Fruit fly (Drosophila melanogaster) whole organism, embryonic: Measurements from ENCODE around the gene ND-PDSW.
A peak's percentile ranks its signal among the peaks of the same experiment; 100 is the strongest.

Source experiments
- CG10147 ChIP-seq: fragments of 200-800 bp; sonication (Bioruptor generic); optimal IDR thresholded peaks from 2 replicates; lab custom pipeline; 2019; ENCODE audit warnings: missing biosample characterization, mild to moderate bottlenecking, missing genetic modification characterization, moderate library complexity
- CG10462 ChIP-seq: fragments of 200-800 bp; sonication (Bioruptor generic); optimal IDR thresholded peaks from 2 replicates; lab custom pipeline; 2016; ENCODE audit warnings: missing biosample characterization, missing genetic modification characterization
- CG10565 ChIP-seq: fragments of 200-800 bp; sonication (Bioruptor generic); optimal IDR thresholded peaks from 3 replicates; lab custom pipeline; 2016; ENCODE audit warnings: missing biosample characterization, mild to moderate bottlenecking, missing genetic modification characterization
- CG10654 ChIP-seq: fragments of 200-800 bp; sonication (Bioruptor generic); optimal IDR thresholded peaks from 2 replicates; lab custom pipeline; 2016; ENCODE audit warnings: missing biosample characterization, missing genetic modification characterization
- CG12071 ChIP-seq: fragments of 200-800 bp; sonication (Bioruptor generic); optimal IDR thresholded peaks from 3 replicates; lab custom pipeline; 2018; ENCODE audit warnings: missing biosample characterization, mild to moderate bottlenecking, missing genetic modification characterization
- CG14667 ChIP-seq: fragments of 200-800 bp; sonication (Bioruptor generic); IDR thresholded peaks from 2 replicates; pipeline ENCODE4 v1.3.6; 2022; ENCODE audit warnings: missing biosample characterization, missing genetic modification characterization
- CG14710 ChIP-seq: fragments of 200-800 bp; sonication (Bioruptor generic); optimal IDR thresholded peaks from 3 replicates; lab custom pipeline; 2019; ENCODE audit warnings: missing biosample characterization, mild to moderate bottlenecking, missing genetic modification characterization, moderate library complexity
- CG14965 ChIP-seq: fragments of 200-800 bp; sonication (Bioruptor generic); optimal IDR thresholded peaks from 2 replicates; lab custom pipeline; 2016; ENCODE audit warnings: missing biosample characterization, missing genetic modification characterization, borderline replicate concordance
- CG1529 ChIP-seq: fragments of 200-800 bp; sonication (Bioruptor generic); optimal IDR thresholded peaks from 3 replicates; lab custom pipeline; 2018; ENCODE audit warnings: missing biosample characterization, missing genetic modification characterization
- CG15479 ChIP-seq: fragments of 200-800 bp; sonication (Bioruptor generic); optimal IDR thresholded peaks from 3 replicates; lab custom pipeline; 2019; ENCODE audit warnings: missing biosample characterization, mild to moderate bottlenecking, missing genetic modification characterization, moderate library complexity
- CG1602 ChIP-seq: fragments of 200-800 bp; sonication (Bioruptor generic); optimal IDR thresholded peaks from 3 replicates; lab custom pipeline; 2016; ENCODE audit warnings: missing biosample characterization, missing genetic modification characterization
- CG17361 ChIP-seq: fragments of 200-800 bp; sonication (Bioruptor generic); IDR thresholded peaks from 3 replicates; pipeline ENCODE4 v1.3.6; 2022; ENCODE audit warnings: missing biosample characterization, missing genetic modification characterization
- CG17912 ChIP-seq: fragments of 200-800 bp; sonication (Bioruptor generic); optimal IDR thresholded peaks from 2 replicates; lab custom pipeline; 2018; ENCODE audit warnings: missing biosample characterization, mild to moderate bottlenecking, missing genetic modification characterization
- CG2120 ChIP-seq: fragments of 200-800 bp; sonication (Bioruptor generic); optimal IDR thresholded peaks from 3 replicates; lab custom pipeline; 2016; ENCODE audit warnings: missing biosample characterization, missing genetic modification characterization
- CG32532 ChIP-seq: fragments of 200-800 bp; sonication (Bioruptor generic); IDR thresholded peaks from 2 replicates; pipeline ENCODE4 v1.3.6; 2022; ENCODE audit warnings: missing biosample characterization, missing genetic modification characterization
- CoRest ChIP-seq: fragments of 200-800 bp; sonication (Bioruptor generic); optimal IDR thresholded peaks from 3 replicates; lab custom pipeline; 2018; ENCODE audit warnings: missing biosample characterization, mild to moderate bottlenecking, missing genetic modification characterization, moderate library complexity
- Dref ChIP-seq: fragments of 200-800 bp; sonication (Bioruptor generic); IDR thresholded peaks from 2 replicates; pipeline ENCODE4 v1.3.6; 2022; ENCODE audit warnings: missing biosample characterization, missing genetic modification characterization
- H15 ChIP-seq: fragments of 200-800 bp; sonication (Bioruptor generic); IDR thresholded peaks from 3 replicates; pipeline ENCODE4 v1.3.6; 2022; ENCODE audit warnings: missing biosample characterization, missing genetic modification characterization
- Hey ChIP-seq: fragments of 200-800 bp; sonication (Bioruptor generic); optimal IDR thresholded peaks from 3 replicates; lab custom pipeline; 2018; ENCODE audit warnings: missing biosample characterization, mild to moderate bottlenecking, missing genetic modification characterization
- HmgZ ChIP-seq: fragments of 200-800 bp; sonication (Bioruptor generic); optimal IDR thresholded peaks from 2 replicates; lab custom pipeline; 2018; ENCODE audit warnings: missing biosample characterization, mild to moderate bottlenecking, missing genetic modification characterization
- Lhr ChIP-seq: fragments of 200-800 bp; sonication (Bioruptor generic); optimal IDR thresholded peaks from 3 replicates; lab custom pipeline; 2017; ENCODE audit warnings: mild to moderate bottlenecking, missing biosample characterization, missing genetic modification reagents, missing genetic modification characterization
- MESR4 ChIP-seq: fragments of 200-800 bp; sonication (Bioruptor generic); optimal IDR thresholded peaks from 2 replicates; lab custom pipeline; 2018; ENCODE audit warnings: missing biosample characterization, mild to moderate bottlenecking, missing genetic modification characterization, moderate library complexity
- NFAT ChIP-seq: fragments of 200-800 bp; sonication (Bioruptor generic); IDR thresholded peaks from 2 replicates; pipeline ENCODE4 v1.3.6; 2022; ENCODE audit warnings: missing biosample characterization, missing genetic modification characterization
- Nf-YC ChIP-seq: fragments of 200-800 bp; optimal IDR thresholded peaks from 3 replicates; lab custom pipeline; 2019; ENCODE audit warnings: missing biosample characterization, mild to moderate bottlenecking, missing genetic modification characterization, moderate library complexity
- Opbp ChIP-seq: fragments of 200-800 bp; sonication (Bioruptor generic); IDR thresholded peaks from 3 replicates; pipeline ENCODE4 v1.3.6; 2022; ENCODE audit warnings: missing biosample characterization, missing genetic modification characterization; ENCODE audit not compliant: partially characterized antibody
- Optix ChIP-seq: fragments of 200-800 bp; sonication (Bioruptor generic); IDR thresholded peaks from 3 replicates; pipeline ENCODE4 v1.3.6; 2022; ENCODE audit warnings: missing biosample characterization, missing genetic modification characterization
- Six4 ChIP-seq: fragments of 200-800 bp; sonication (Bioruptor generic); optimal IDR thresholded peaks from 2 replicates; lab custom pipeline; 2016; ENCODE audit warnings: missing biosample characterization, missing genetic modification characterization
- Xbp1 ChIP-seq: fragments of 200-800 bp; sonication (Bioruptor generic); optimal IDR thresholded peaks from 3 replicates; lab custom pipeline; 2016; ENCODE audit warnings: missing biosample characterization, mild to moderate bottlenecking, missing genetic modification characterization
- ap ChIP-seq: fragments of 200-800 bp; sonication (Bioruptor generic); IDR thresholded peaks from 2 replicates; pipeline ENCODE4 v1.3.6; 2022; ENCODE audit warnings: missing biosample characterization, missing genetic modification characterization
- az2 ChIP-seq: fragments of 200-800 bp; sonication (Bioruptor generic); optimal IDR thresholded peaks from 3 replicates; lab custom pipeline; 2016; ENCODE audit warnings: missing biosample characterization, missing genetic modification characterization
- bowl ChIP-seq: fragments of 200-800 bp; sonication (Bioruptor generic); IDR thresholded peaks from 2 replicates; pipeline ENCODE4 v1.3.6; 2022; ENCODE audit warnings: missing biosample characterization, missing genetic modification characterization
- cad ChIP-seq: fragments of >200 bp; optimal IDR thresholded peaks from 2 replicates; lab custom pipeline; 2017; ENCODE audit warnings: missing biosample characterization, missing genetic modification characterization
- cas ChIP-seq: fragments of 200-800 bp; sonication (Bioruptor generic); IDR thresholded peaks from 2 replicates; pipeline ENCODE4 v1.3.6; 2022; ENCODE audit warnings: missing biosample characterization, missing genetic modification characterization
- fd64A ChIP-seq: fragments of 200-800 bp; sonication (Bioruptor generic); optimal IDR thresholded peaks from 3 replicates; lab custom pipeline; 2018; ENCODE audit warnings: missing biosample characterization, mild to moderate bottlenecking, missing genetic modification characterization
- gcm ChIP-seq: fragments of 200-800 bp; sonication (Bioruptor generic); optimal IDR thresholded peaks from 2 replicates; lab custom pipeline; 2019; ENCODE audit warnings: missing biosample characterization, mild to moderate bottlenecking, missing genetic modification characterization, moderate library complexity
- ind ChIP-seq: fragments of 200-800 bp; sonication (Bioruptor generic); optimal IDR thresholded peaks from 3 replicates; lab custom pipeline; 2016; ENCODE audit warnings: missing biosample characterization, missing genetic modification characterization
- jumu ChIP-seq: fragments of 200-800 bp; sonication (Bioruptor generic); optimal IDR thresholded peaks from 3 replicates; lab custom pipeline; 2016; ENCODE audit warnings: missing biosample characterization, missing genetic modification characterization
- lmd ChIP-seq: fragments of 200-800 bp; sonication (Bioruptor generic); IDR thresholded peaks from 2 replicates; pipeline ENCODE4 v1.3.6; 2022; ENCODE audit warnings: missing biosample characterization, missing genetic modification characterization
- nau ChIP-seq: fragments of 200-800 bp; sonication (Bioruptor generic); optimal IDR thresholded peaks from 3 replicates; lab custom pipeline; 2017; ENCODE audit warnings: missing biosample characterization, mild to moderate bottlenecking, missing genetic modification characterization, missing genetic modification reagents
- nom ChIP-seq: fragments of 200-800 bp; sonication (Bioruptor generic); optimal IDR thresholded peaks from 2 replicates; lab custom pipeline; 2017; ENCODE audit warnings: missing biosample characterization, missing genetic modification characterization, mild to moderate bottlenecking, moderate library complexity, missing genetic modification reagents
- otp ChIP-seq: fragments of 200-800 bp; sonication (Bioruptor generic); IDR thresholded peaks from 3 replicates; pipeline ENCODE4, ENCODE4 v1.3.6; 2022; ENCODE audit warnings: missing biosample characterization, missing genetic modification characterization
- pb ChIP-seq: fragments of 200-800 bp; sonication (Bioruptor generic); optimal IDR thresholded peaks from 3 replicates; lab custom pipeline; 2016; ENCODE audit warnings: missing biosample characterization, missing genetic modification characterization
- phol ChIP-seq: fragments of 200-800 bp; sonication (Bioruptor generic); optimal IDR thresholded peaks from 3 replicates; lab custom pipeline; 2018; ENCODE audit warnings: missing biosample characterization, mild to moderate bottlenecking, missing genetic modification characterization, moderate library complexity
- run ChIP-seq: fragments of 200-800 bp; sonication (Bioruptor generic); optimal IDR thresholded peaks from 3 replicates; lab custom pipeline; 2018; ENCODE audit warnings: missing biosample characterization, mild to moderate bottlenecking, missing genetic modification characterization
- schlank ChIP-seq: fragments of 200-800 bp; sonication (Bioruptor generic); optimal IDR thresholded peaks from 2 replicates; lab custom pipeline; 2018; ENCODE audit warnings: missing biosample characterization, mild to moderate bottlenecking, missing genetic modification characterization
- sd ChIP-seq: fragments of 200-800 bp; sonication (Bioruptor generic); optimal IDR thresholded peaks from 3 replicates; lab custom pipeline; 2018; ENCODE audit warnings: missing biosample characterization, mild to moderate bottlenecking, missing genetic modification characterization, moderate library complexity
- seq ChIP-seq: fragments of 200-800 bp; sonication (Bioruptor generic); IDR thresholded peaks from 2 replicates; pipeline ENCODE4 v1.3.6; 2022; ENCODE audit warnings: missing biosample characterization, missing genetic modification characterization
- slou ChIP-seq: fragments of 200-800 bp; sonication (Bioruptor generic); optimal IDR thresholded peaks from 3 replicates; lab custom pipeline; 2016; ENCODE audit warnings: missing biosample characterization, missing genetic modification characterization
- ssp ChIP-seq: fragments of 200-800 bp; sonication (Bioruptor generic); IDR thresholded peaks from 2 replicates; pipeline ENCODE4 v1.3.6; 2022; ENCODE audit warnings: missing biosample characterization, missing genetic modification characterization
- tin ChIP-seq: fragments of 200-800 bp; sonication (Bioruptor generic); optimal IDR thresholded peaks from 3 replicates; lab custom pipeline; 2016; ENCODE audit warnings: missing biosample characterization, missing genetic modification characterization
- zen2 ChIP-seq: fragments of 200-800 bp; sonication (Bioruptor generic); IDR thresholded peaks from 3 replicates; pipeline ENCODE4 v1.3.6; 2022; ENCODE audit warnings: missing biosample characterization, missing genetic modification characterization; ENCODE audit not compliant: partially characterized antibody

ND-PDSW gene

dm6 chr2L:3440322-3440721, 25.6 kb upstream of the ND-PDSW start (continued):
- TF ChIP-seq lmd (GFP tag; lab: Robert Waterston, UW), result peak; percentile 82
- peak; percentile 77 for TF ChIP-seq ind
- TF ChIP-seq sd (tag; lab: Kevin White, UChicago), result no peak
- no peak for TF ChIP-seq Hey
- TF ChIP-seq CG17912 (GFP tag; lab: Kevin White, UChicago), result no peak
- no peak for TF ChIP-seq cad (GFP tag; lab: Kevin White, UChicago)
- TF ChIP-seq ap (GFP tag; lab: Robert Waterston, UW), result peak; percentile 43; the same call in 1 of the 2 replicates
- TF ChIP-seq NFAT (GFP tag; lab: Robert Waterston, UW), result peak; percentile 48; the same call in 1 of the 2 replicates
- TF ChIP-seq HmgZ, result no peak
- no peak for TF ChIP-seq bowl
- TF ChIP-seq CG17361 (GFP tag; lab: Robert Waterston, UW), result peak; percentile 62; the same call in 2 of the 3 replicates
- TF ChIP-seq jumu, result peak; percentile 52
- TF ChIP-seq gcm (GFP tag; lab: Kevin White, UChicago), result peak; percentile 52
- peak; percentile 56 for TF ChIP-seq CG10654 (GFP tag; lab: Kevin White, UChicago)
- peak; percentile 76; the same call in 2 of the 3 replicates for TF ChIP-seq Optix (GFP tag; lab: Robert Waterston, UW)
- no peak for TF ChIP-seq CG10462
- TF ChIP-seq CG12071, result peak; percentile 69
- no peak for TF ChIP-seq CG10147 (GFP tag; lab: Kevin White, UChicago)
- TF ChIP-seq MESR4, result no peak
- no peak for TF ChIP-seq CG10565
- peak; percentile 42 for TF ChIP-seq CG14710 (tag; lab: Kevin White, UChicago)
- TF ChIP-seq Lhr (GFP tag; lab: Kevin White, UChicago), result no peak
- TF ChIP-seq pb (GFP tag; lab: Kevin White, UChicago), result no peak
- TF ChIP-seq CG2120 (GFP tag; lab: Kevin White, UChicago), result peak; percentile 55
- TF ChIP-seq nau (GFP tag; lab: Kevin White, UChicago), result peak; percentile 64
- TF ChIP-seq Xbp1 (GFP tag; lab: Kevin White, UChicago), result peak; percentile 37
- no peak for TF ChIP-seq CG14965 (GFP tag; lab: Kevin White, UChicago)
- TF ChIP-seq zen2 (GFP tag; lab: Robert Waterston, UW), result no peak
- no peak for TF ChIP-seq nom
- TF ChIP-seq CG1602 (GFP tag; lab: Kevin White, UChicago), result peak; percentile 44
- peak; percentile 50 for TF ChIP-seq az2
- TF ChIP-seq phol, result peak; percentile 77
- 0 out of 2 replicates have a peak, but pooled peaks have one; percentile 38 for TF ChIP-seq seq
- TF ChIP-seq CoRest (tag; lab: Kevin White, UChicago), result peak; percentile 31
- peak; percentile 77 for TF ChIP-seq H15 (GFP tag; lab: Robert Waterston, UW)
- TF ChIP-seq slou (GFP tag; lab: Kevin White, UChicago), result no peak
- TF ChIP-seq Dref (GFP tag; lab: Robert Waterston, UW), result no peak
- TF ChIP-seq run (tag; lab: Kevin White, UChicago), result no peak
- TF ChIP-seq tin (GFP tag; lab: Kevin White, UChicago), result peak; percentile 39
- no peak for TF ChIP-seq CG15479 (GFP tag; lab: Kevin White, UChicago)
- TF ChIP-seq cas (GFP tag; lab: Robert Waterston, UW), result peak; percentile 73
- TF ChIP-seq CG32532 (GFP tag; lab: Robert Waterston, UW), result peak; percentile 71
- peak; percentile 64 for TF ChIP-seq Six4
- peak; percentile 80 for TF ChIP-seq otp (GFP tag; lab: Robert Waterston, UW)
- TF ChIP-seq fd64A (GFP tag; lab: Kevin White, UChicago), result no peak
- no peak for TF ChIP-seq Opbp (GFP tag; lab: Robert Waterston, UW)
- TF ChIP-seq Nf-YC (tag; lab: Kevin White, UChicago), result no peak
- TF ChIP-seq ssp (GFP tag; lab: Robert Waterston, UW), result peak; percentile 58
- peak; percentile 59 for TF ChIP-seq CG1529 (GFP tag; lab: Kevin White, UChicago)
- no peak for TF ChIP-seq CG14667 (GFP tag; lab: Robert Waterston, UW)
- no peak for TF ChIP-seq schlank (tag; lab: Kevin White, UChicago)
